Worm (Caenorhabditis elegans) whole organism, early embryonic: ENCODE data around the gene Y37D8A.5.

Experiments used
- B0310.2 ChIP-seq: sonication (generic microtip); optimal IDR thresholded peaks from 2 replicates; lab custom pipeline; 2016; ENCODE audit warnings: mild to moderate bottlenecking, missing genetic modification characterization, missing compliant biosample characterization
- F13C5.2 ChIP-seq: sonication (generic microtip); optimal IDR thresholded peaks from 2 replicates; lab custom pipeline; 2017; ENCODE audit warnings: mild to moderate bottlenecking, missing genetic modification characterization, inconsistent platforms, missing compliant biosample characterization
- aly-1 ChIP-seq: sonication (generic microtip); optimal IDR thresholded peaks from 2 replicates; lab custom pipeline; 2016; ENCODE audit warnings: missing genetic modification characterization, missing compliant biosample characterization
- ama-1 ChIP-seq: fragments of 150-350 bp; optimal IDR thresholded peaks from 2 replicates; lab custom pipeline; 2014
- ceh-13 ChIP-seq: fragments of 200-800 bp; sonication (Bioruptor generic); optimal IDR thresholded peaks from 2 replicates; lab custom pipeline; 2018; ENCODE audit warnings: mild to moderate bottlenecking, missing genetic modification characterization, missing compliant biosample characterization
- ceh-36 ChIP-seq: sonication (generic microtip); optimal IDR thresholded peaks from 2 replicates; lab custom pipeline; 2016; ENCODE audit warnings: missing genetic modification characterization, inconsistent platforms, missing compliant biosample characterization
- flt-1 ChIP-seq: fragments of 200-800 bp; sonication (Bioruptor generic); IDR thresholded peaks from 2 replicates; pipeline ENCODE4 v1.3.6; 2022; ENCODE audit warnings: missing genetic modification characterization, missing compliant biosample characterization
- hmbx-1 ChIP-seq: sonication (generic microtip); optimal IDR thresholded peaks from 2 replicates; lab custom pipeline; 2016; ENCODE audit warnings: mild to moderate bottlenecking, missing genetic modification characterization, missing compliant biosample characterization
- hmg-4 ChIP-seq: fragments of 200-800 bp; sonication (Bioruptor generic); optimal IDR thresholded peaks from 2 replicates; lab custom pipeline; 2018; ENCODE audit warnings: mild to moderate bottlenecking, missing genetic modification characterization, missing compliant biosample characterization
- pes-1 ChIP-seq: fragments of 200-800 bp; sonication (Bioruptor generic); IDR thresholded peaks from 2 replicates; pipeline ENCODE4 v1.3.6; 2022; ENCODE audit warnings: missing genetic modification reagents, missing genetic modification characterization, missing compliant biosample characterization
- tbx-11 ChIP-seq: fragments of 200-800 bp; sonication (Bioruptor generic); IDR thresholded peaks from 2 replicates; pipeline ENCODE4 v1.3.6; 2022; ENCODE audit warnings: missing genetic modification characterization, missing compliant biosample characterization
- tbx-37 ChIP-seq: fragments of 200-800 bp; sonication (Bioruptor generic); conservative IDR thresholded peaks from 2 replicates; pipeline ENCODE4 v1.3.6; 2022; ENCODE audit warnings: missing genetic modification reagents, missing genetic modification characterization, missing compliant biosample characterization
- tra-4 ChIP-seq: sonication (generic microtip); optimal IDR thresholded peaks from 2 replicates; lab custom pipeline; 2017; ENCODE audit warnings: missing genetic modification characterization, missing compliant biosample characterization

DNA sequence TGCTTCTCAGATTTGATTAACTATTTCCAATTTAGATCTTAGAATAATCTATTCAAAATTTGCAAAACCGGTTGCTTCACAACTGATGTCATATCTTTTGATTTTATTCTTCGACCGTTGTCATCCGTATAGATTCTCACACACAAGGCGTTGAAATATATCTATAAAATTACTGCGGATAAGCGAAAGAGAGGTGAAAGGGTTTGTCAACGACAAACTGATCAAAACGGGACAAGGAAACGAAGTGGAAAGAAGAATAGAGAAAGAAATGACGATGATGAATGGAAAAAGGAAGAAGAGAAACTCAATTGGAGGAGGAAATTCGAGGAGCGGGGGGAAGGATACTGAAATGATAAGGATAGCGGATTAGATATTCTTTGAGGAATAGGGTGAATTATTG lies 4.3 kb downstream of the Y37D8A.5 start:
- TF ChIP-seq ama-1 (lab: Kevin White, UChicago) (no peak), aly-1 (tag; lab: Kevin White, UChicago) (no peak), ceh-36 (no peak), pes-1 (GFP tag; lab: Robert Waterston, UW) (no peak), tbx-11 (GFP tag; lab: Robert Waterston, UW) (no peak), ceh-13 (GFP tag; lab: Kevin White, UChicago) (no peak), tbx-37 (GFP tag; lab: Robert Waterston, UW) (no peak), flt-1 (GFP tag; lab: Robert Waterston, UW) (no peak), hmg-4 (GFP tag; lab: Kevin White, UChicago) (no peak), tra-4 (tag; lab: Kevin White, UChicago) (no peak), hmbx-1 (tag; lab: Kevin White, UChicago) (no peak), B0310.2 (tag; lab: Kevin White, UChicago) (no peak), F13C5.2 (tag; lab: Kevin White, UChicago) (no peak)
